Worm (Caenorhabditis elegans) whole organism, L1 larva: ENCODE measurements around the gene C34D10.1.

ENCODE experiments used
- ama-1 ChIP-seq: fragments of 150-350 bp; optimal IDR thresholded peaks from 2 replicates; lab custom pipeline; 2014
- nhr-84 ChIP-seq: sonication (generic microtip); optimal IDR thresholded peaks from 2 replicates; lab custom pipeline; 2017; ENCODE audit warnings: missing biosample characterization, missing genetic modification characterization
- snpc-4 ChIP-seq: fragments of 150-350 bp; optimal IDR thresholded peaks from 2 replicates; lab custom pipeline; 2014; ENCODE audit warnings: missing biosample characterization, missing genetic modification characterization

DNA sequence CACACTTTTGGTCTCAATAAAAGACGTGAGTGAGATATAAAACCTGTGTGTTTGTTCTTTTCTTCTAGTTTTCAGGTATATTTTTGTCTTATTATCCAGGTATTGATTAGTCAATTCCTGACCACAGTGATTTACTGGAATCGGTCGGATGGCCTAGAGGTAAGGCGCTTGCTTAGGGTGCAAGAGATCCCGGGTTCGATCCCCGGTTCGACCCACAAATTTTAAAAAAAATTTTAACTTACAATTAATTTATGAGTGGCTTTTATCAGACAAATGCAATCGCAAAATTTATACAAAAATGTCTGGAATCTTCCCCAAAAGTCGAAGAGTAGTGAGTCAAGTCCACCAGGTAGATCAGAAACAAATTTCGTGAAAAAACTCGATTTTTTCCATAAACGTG is 8.1 kb downstream of the C34D10.1 start:
- TF ChIP-seq nhr-84 (tag; lab: Kevin White, UChicago), result no peak
- no peak for TF ChIP-seq snpc-4 (tag; lab: Kevin White, UChicago)
- TF ChIP-seq ama-1, result no peak
